Fruit fly (Drosophila melanogaster): ENCODE results near the gene nab.

DNA sequence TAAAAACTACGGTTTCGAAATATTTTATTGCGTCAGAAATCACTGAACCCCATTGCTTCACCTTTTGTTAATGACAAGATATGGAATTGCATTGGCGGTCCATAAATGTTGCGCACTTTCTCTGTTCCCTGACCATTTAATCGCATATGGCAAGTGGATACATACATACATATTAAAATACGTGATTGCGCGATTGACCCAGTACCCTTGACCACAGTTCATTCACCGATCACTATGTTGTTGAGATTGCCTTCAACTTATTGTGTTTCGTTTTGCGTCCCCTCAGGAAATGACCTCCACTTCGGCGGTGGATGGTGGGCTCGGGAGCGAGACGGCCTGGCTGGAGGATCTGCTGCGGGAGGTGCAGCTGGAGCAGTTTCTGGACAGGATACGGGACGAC, 50.5 kb downstream of the nab start:
- TF ChIP-seq usp (GFP tag; optimal IDR thresholded peaks at IDR 0.05) (no peak), pan (optimal IDR thresholded peaks at IDR 0.05) (no peak), EcR (GFP tag; optimal IDR thresholded peaks at IDR 0.05) (no peak)
